Worm (Caenorhabditis elegans): ENCODE data around the gene nspc-10.
"Not testable (repeated sequence)": the region's sequence is repeated elsewhere in the genome, so short reads cannot be mapped to it uniquely, and the experiment has no call there.

nspc-10 gene

DNA sequence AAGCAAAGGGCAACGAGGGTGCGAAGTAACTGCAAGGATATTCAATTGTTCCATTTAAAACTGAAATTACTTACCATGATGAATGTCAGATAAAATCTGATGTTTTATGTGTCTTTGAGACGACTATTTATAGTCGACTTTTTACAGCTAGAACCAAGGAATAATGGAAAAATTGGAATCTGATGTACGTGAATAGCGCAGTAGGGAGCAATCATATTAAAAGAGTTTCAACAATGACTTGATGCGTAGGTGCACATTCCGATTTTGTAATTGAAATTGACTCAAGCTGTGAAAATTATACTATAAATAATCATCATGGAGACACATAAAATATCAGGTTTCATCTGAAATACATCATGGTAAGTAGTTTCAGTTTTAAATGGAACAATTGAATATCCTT lies at the start of gene nspc-10, which contains the start of gene nspc-9:
Gene nspc-10, plus strand, starts transcription at position 331 of the 400 bp plus-strand sequence.
Gene nspc-9, minus strand, starts transcription at position 101 of the 400 bp plus-strand sequence.
- TF ChIP-seq snu-23 (GFP tag; optimal IDR thresholded peaks at IDR 0.05) (no peak), nhr-85 (tag) (no peak), pqm-1 (tag; optimal IDR thresholded peaks at IDR 0.05) (no peak)

DNA sequence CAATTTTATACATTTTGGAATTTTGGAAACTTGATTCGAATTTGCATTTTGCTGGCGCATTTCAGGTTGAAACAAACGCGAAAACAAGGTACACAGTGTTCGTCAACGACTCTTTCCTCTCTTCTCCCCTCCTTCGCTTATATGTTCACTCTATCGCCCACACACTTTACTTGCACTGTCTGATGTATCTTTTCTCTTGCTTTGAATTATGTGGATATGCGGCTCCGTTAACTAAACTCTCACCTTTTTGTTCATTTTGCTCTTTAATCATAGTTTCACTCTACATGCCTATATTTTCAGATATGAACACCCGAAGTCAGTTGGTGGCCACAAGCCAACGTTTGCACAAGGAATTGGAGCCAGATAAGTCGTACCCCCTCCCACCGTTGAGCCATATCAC lies 49.1 kb upstream of the nspc-10 start, which contains the start of gene W06D11.1:
Gene W06D11.1, plus strand, starts transcription at position 301 of the 400 bp plus-strand sequence.
- TF ChIP-seq nhr-71 (tag; optimal IDR thresholded peaks at IDR 0.05) (no peak), aly-2 (tag; optimal IDR thresholded peaks at IDR 0.05) (no peak), swsn-7 (tag; optimal IDR thresholded peaks at IDR 0.05) (no peak), fkh-10 (GFP tag; optimal IDR thresholded peaks at IDR 0.05) (no peak), ceh-8 (GFP tag; optimal IDR thresholded peaks at IDR 0.05) (no peak), alr-1 (tag; optimal IDR thresholded peaks at IDR 0.05; ENCODE audit: borderline replicate concordance) (no peak), hpl-2 (GFP tag; optimal IDR thresholded peaks at IDR 0.05) (no peak), nhr-85 (tag) (no peak), nhr-12 (tag; optimal IDR thresholded peaks at IDR 0.05) (no peak), unc-130 (tag; optimal IDR thresholded peaks at IDR 0.05) (no peak), skn-1 (tag; optimal IDR thresholded peaks at IDR 0.05) (no peak), lin-13 (GFP tag; optimal IDR thresholded peaks at IDR 0.05) (no peak), ces-1 (GFP tag; optimal IDR thresholded peaks at IDR 0.05) (no peak), ceh-88 (GFP tag; IDR thresholded peaks at IDR 0.05) (no peak), ceh-90 (tag; optimal IDR thresholded peaks at IDR 0.05) (no peak), unc-98 (GFP tag; IDR thresholded peaks at IDR 0.05) (no peak), rnt-1 (tag; optimal IDR thresholded peaks at IDR 0.05) (no peak), vab-15 (tag; optimal IDR thresholded peaks at IDR 0.05) (no peak)

DNA sequence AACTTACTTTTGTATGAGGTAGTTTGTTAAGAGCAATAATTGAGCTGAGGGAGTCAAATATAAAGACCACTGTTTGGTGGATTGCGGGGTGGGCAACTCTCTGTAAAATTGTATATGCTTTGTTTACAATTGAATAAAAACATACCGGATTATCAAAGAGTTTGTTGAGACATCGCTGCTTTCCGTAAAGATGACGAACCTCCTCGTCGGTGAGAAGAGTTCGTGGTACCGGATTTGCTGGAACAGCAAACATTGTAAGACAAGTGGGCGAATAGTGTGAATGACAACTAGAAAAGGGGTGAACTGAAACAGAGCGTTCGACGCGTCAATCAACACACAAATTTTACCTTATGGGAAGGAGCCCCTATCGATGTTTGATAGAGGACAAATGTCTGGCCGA lies 47.0 kb upstream of the nspc-10 start, which contains the start of gene W06D11.2:
Gene W06D11.2, minus strand, starts transcription at position 339 of the 400 bp plus-strand sequence.
- TF ChIP-seq nhr-12 (tag; optimal IDR thresholded peaks at IDR 0.05): no peak
- no peak for TF ChIP-seq hlh-17 (GFP tag; optimal IDR thresholded peaks at IDR 0.05; ENCODE audit: borderline replicate concordance)
- TF ChIP-seq nhr-19 (GFP tag; conservative IDR thresholded peaks at IDR 0.05): no peak
- TF ChIP-seq nhr-84 (tag; optimal IDR thresholded peaks at IDR 0.05): no peak
- no peak for TF ChIP-seq C16A3.4 (tag; optimal IDR thresholded peaks at IDR 0.05)
- TF ChIP-seq egl-27 (tag; optimal IDR thresholded peaks at IDR 0.05): no peak
- TF ChIP-seq nhr-77 (tag; optimal IDR thresholded peaks at IDR 0.05): no peak
- TF ChIP-seq ceh-88 (GFP tag; IDR thresholded peaks at IDR 0.05): no peak
- no peak for TF ChIP-seq dsc-1 (tag; optimal IDR thresholded peaks at IDR 0.05)
- no peak for TF ChIP-seq blmp-1 (tag; optimal IDR thresholded peaks at IDR 0.05)
- no peak for TF ChIP-seq ceh-90 (tag; optimal IDR thresholded peaks at IDR 0.05)
- no peak for TF ChIP-seq unc-98 (GFP tag; IDR thresholded peaks at IDR 0.05)

DNA sequence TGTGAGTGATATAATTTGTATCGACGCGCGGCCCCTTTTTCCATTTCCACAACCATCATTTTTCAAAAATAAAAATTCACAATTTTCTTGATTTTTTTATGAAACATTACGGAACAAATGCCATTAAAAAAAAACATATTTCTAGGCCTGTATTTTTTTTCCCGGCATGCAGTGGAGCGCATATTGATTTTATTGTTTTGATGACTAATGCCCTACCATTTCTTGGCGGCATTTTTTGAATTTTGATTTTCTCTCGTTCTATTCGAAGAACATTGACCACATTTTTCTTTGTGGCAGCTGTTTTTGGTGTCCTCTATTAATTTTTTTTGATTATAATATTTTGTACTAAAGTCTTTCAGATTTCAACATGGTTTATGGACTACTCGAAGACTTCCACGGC lies 45.1 kb upstream of the nspc-10 start, which contains the start of gene W06D11.3:
Gene W06D11.3, plus strand, starts transcription at position 360 of the 400 bp plus-strand sequence.
- TF ChIP-seq elt-2 (tag; optimal IDR thresholded peaks at IDR 0.05) (no peak), nhr-237 (tag; optimal IDR thresholded peaks at IDR 0.05) (no peak), C16A3.4 (tag; optimal IDR thresholded peaks at IDR 0.05) (no peak), tbx-2 (tag; optimal IDR thresholded peaks at IDR 0.05) (no peak), lin-15B (tag; optimal IDR thresholded peaks at IDR 0.05) (no peak)

DNA sequence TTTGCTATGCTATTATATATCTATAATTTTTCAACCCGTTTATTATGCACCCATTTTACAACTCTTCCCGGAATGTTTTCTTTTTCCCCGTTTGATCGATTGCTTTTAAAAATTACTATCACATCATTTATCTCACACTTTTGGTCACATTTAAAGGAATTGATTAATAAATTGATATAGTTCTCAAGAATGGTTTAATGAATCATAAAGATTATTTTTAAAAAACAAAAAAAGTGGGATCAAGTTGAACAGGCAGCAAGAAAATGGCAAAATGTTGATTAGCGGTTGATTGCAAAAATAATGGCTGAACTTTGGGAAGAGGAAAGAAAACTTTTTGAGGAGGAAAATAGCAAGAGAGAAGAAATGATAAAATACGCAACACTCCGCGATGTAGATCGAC lies 43.6 kb upstream of the nspc-10 start, which contains the start of gene W06D11.5:
Gene W06D11.5, plus strand, starts transcription at position 301 of the 400 bp plus-strand sequence.
- TF ChIP-seq nhr-85 (tag): peak; percentile 1
- TF ChIP-seq isw-1 (GFP tag; IDR thresholded peaks at IDR 0.05): no peak

DNA sequence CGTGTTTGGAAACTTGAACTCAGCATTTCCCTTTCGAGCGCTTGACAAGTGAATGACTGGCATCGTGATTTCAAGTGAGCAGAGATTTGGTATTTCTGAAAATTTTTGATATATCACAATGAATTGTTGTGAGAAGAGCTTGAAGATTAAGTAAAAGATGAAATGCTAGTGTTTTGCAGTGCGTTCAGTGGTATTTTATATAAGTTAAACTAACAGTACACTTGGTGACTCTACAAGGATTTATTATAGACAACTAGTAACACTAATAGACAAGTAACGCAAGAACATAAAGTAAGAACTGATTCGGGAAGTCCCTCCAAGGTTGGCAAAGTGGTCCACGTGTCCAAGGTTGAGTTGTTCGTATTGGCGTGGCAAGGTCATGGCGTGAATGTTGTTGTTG lies 40.7 kb upstream of the nspc-10 start, which contains the start of gene dot-1.3:
Gene dot-1.3, minus strand, starts transcription at position 101 of the 400 bp plus-strand sequence.
- not testable (repeated sequence) for TF ChIP-seq ceh-82, lin-39, xbp-1 (tag; optimal IDR thresholded peaks at IDR 0.05)

All from whole organism, L1 larva.